Fruit fly (Drosophila melanogaster): ENCODE results near the gene CG31253.

DNA sequence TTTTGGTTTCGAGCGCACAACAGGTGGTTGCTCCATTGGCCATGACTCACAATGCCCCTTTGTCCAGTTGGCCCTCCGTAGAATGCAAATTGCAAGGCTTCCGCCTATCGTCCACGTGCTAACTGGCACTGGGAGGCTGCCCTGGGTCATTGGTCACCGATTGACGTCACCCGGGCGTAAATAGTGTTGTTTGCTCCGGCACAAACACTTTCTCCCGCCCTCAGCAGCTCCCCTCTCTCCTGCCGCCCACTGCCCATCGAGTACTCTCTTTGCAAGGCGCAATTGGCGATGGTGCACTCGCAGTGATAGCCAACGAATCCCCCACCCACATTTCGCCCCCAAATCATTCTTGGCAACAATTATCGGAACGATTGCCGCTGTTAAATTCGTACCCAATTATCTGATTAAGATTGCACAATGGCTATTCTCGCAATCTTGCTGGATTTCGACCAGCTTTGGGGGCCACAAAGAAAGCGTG, 33.6 kb downstream of the CG31253 start:
- TF ChIP-seq dimm (GFP tag; IDR thresholded peaks at IDR 0.05) (no peak), CG11723 (GFP tag; optimal IDR thresholded peaks at IDR 0.05) (no peak), seq (GFP tag; IDR thresholded peaks at IDR 0.05) (no peak), ERR (GFP tag; optimal IDR thresholded peaks at IDR 0.05) (no peak), Dfd (GFP tag; optimal IDR thresholded peaks at IDR 0.05) (no peak), CG1602 (GFP tag; optimal IDR thresholded peaks at IDR 0.05) (no peak), CG12236 (GFP tag; optimal IDR thresholded peaks at IDR 0.05) (no peak), Adf1 (GFP tag; IDR thresholded peaks at IDR 0.05) (no peak), bowl (GFP tag; IDR thresholded peaks at IDR 0.05) (no peak)
